Worm (Caenorhabditis elegans) whole organism, L4 larva: ENCODE measurements around the gene F48G7.12.

Source experiments
- ceh-82 ChIP-seq: sonication (generic microtip); optimal IDR thresholded peaks from 2 replicates; lab custom pipeline; 2017; ENCODE audit warnings: missing biosample characterization, missing genetic modification characterization
- hlh-11 ChIP-seq: fragments of 200-800 bp; sonication (Bioruptor generic); optimal IDR thresholded peaks from 2 replicates; lab custom pipeline; 2018; ENCODE audit warnings: mild to moderate bottlenecking, missing genetic modification characterization, missing compliant biosample characterization
- pha-4 ChIP-seq, 2 experiments: fragments of 150-350 bp in 1 of 2; fragments of 200-800 bp in 1 of 2; sonication (Bioruptor generic) in 1 of 2; IDR thresholded peaks in 1 of 2; optimal IDR thresholded peaks in 1 of 2; 2 replicates each; pipeline versions ENCODE4 v1.3.6 to Lab custom; 2014 to 2022; ENCODE audit warnings: missing genetic modification characterization in 2 of 2, missing genetic modification reagents in 2 of 2, missing biosample characterization in 1 of 2, missing compliant biosample characterization in 1 of 2

- TF ChIP-seq ceh-82 (tag; lab: Kevin White, UChicago) (no peak), pha-4 (GFP tag; IDR thresholded peaks at IDR 0.05; lab: Robert Waterston, UW) (no peak), pha-4 (tag; optimal IDR thresholded peaks at IDR 0.05; lab: Kevin White, UChicago) (no peak), hlh-11 (tag; lab: Kevin White, UChicago) (no peak)
Observed at ce11 chrV:638328-638727, 7.7 kb downstream of the F48G7.12 start, which contains the start of gene srj-37.
